Fruit fly (Drosophila melanogaster) whole organism, pupa: ENCODE results near the gene Atg4a.

ENCODE experiments used
- CG10348 ChIP-seq: fragments of 200-800 bp; sonication (Bioruptor generic); IDR thresholded peaks from 2 replicates; pipeline ENCODE4 v1.3.6; 2022; ENCODE audit warnings: missing biosample characterization, missing genetic modification characterization
- CG12605 ChIP-seq: fragments of 200-800 bp; sonication (Bioruptor generic); IDR thresholded peaks from 2 replicates; pipeline ENCODE4 v1.3.6; 2022; ENCODE audit warnings: missing biosample characterization, missing genetic modification characterization
- CG13204 ChIP-seq: fragments of 200-800 bp; sonication (Bioruptor generic); optimal IDR thresholded peaks from 2 replicates; lab custom pipeline; 2018; ENCODE audit warnings: missing biosample characterization, mild to moderate bottlenecking, missing genetic modification characterization, moderate library complexity
- CG14655 ChIP-seq: fragments of 200-800 bp; sonication (Bioruptor generic); optimal IDR thresholded peaks from 3 replicates; lab custom pipeline; 2017; ENCODE audit warnings: mild to moderate bottlenecking, missing biosample characterization, missing genetic modification reagents, missing genetic modification characterization
- CG15710 ChIP-seq: fragments of 200-800 bp; sonication (Bioruptor generic); optimal IDR thresholded peaks from 2 replicates; lab custom pipeline; 2018; ENCODE audit warnings: missing biosample characterization, mild to moderate bottlenecking, missing genetic modification characterization, moderate library complexity
- CG17806 ChIP-seq: fragments of 200-800 bp; sonication (Bioruptor generic); optimal IDR thresholded peaks from 2 replicates; lab custom pipeline; 2018; ENCODE audit warnings: missing biosample characterization, mild to moderate bottlenecking, missing genetic modification characterization, moderate library complexity
- CG32121 ChIP-seq: fragments of 200-800 bp; sonication (Bioruptor generic); IDR thresholded peaks from 2 replicates; pipeline ENCODE4 v1.3.6; 2022; ENCODE audit warnings: missing biosample characterization, missing genetic modification characterization
- CG34367 ChIP-seq: fragments of 200-800 bp; sonication (Bioruptor generic); optimal IDR thresholded peaks from 2 replicates; lab custom pipeline; 2018; ENCODE audit warnings: missing biosample characterization, mild to moderate bottlenecking, missing genetic modification characterization
- CG4496 ChIP-seq: fragments of 200-800 bp; sonication (Bioruptor generic); IDR thresholded peaks from 3 replicates; pipeline ENCODE4 v1.3.6; 2022; ENCODE audit warnings: missing biosample characterization, missing genetic modification characterization
- CG8159 ChIP-seq: fragments of 200-800 bp; sonication (Bioruptor generic); optimal IDR thresholded peaks from 3 replicates; lab custom pipeline; 2018; ENCODE audit warnings: missing biosample characterization, mild to moderate bottlenecking, missing genetic modification characterization, moderate library complexity
- CG8301 ChIP-seq: fragments of 200-800 bp; sonication (Bioruptor generic); optimal IDR thresholded peaks from 2 replicates; lab custom pipeline; 2018; ENCODE audit warnings: missing biosample characterization, mild to moderate bottlenecking, missing genetic modification characterization
- CG9948 ChIP-seq: fragments of 200-800 bp; sonication (Bioruptor generic); optimal IDR thresholded peaks from 2 replicates; lab custom pipeline; 2018; ENCODE audit warnings: missing biosample characterization, mild to moderate bottlenecking, missing genetic modification characterization, moderate library complexity
- D1 ChIP-seq: fragments of 200-800 bp; sonication (Bioruptor generic); optimal IDR thresholded peaks from 2 replicates; lab custom pipeline; 2018; ENCODE audit warnings: missing biosample characterization, mild to moderate bottlenecking, missing genetic modification characterization, moderate library complexity
- EcR ChIP-seq: fragments of 200-800 bp; sonication (Bioruptor generic); optimal IDR thresholded peaks from 3 replicates; lab custom pipeline; 2019; ENCODE audit warnings: missing biosample characterization, missing genetic modification characterization, mild to moderate bottlenecking, moderate library complexity, missing genetic modification reagents
- Ets98B ChIP-seq: fragments of 200-800 bp; sonication (Bioruptor generic); IDR thresholded peaks from 2 replicates; pipeline ENCODE4 v1.3.6; 2022; ENCODE audit warnings: missing biosample characterization, missing genetic modification characterization
- Pif1A ChIP-seq: fragments of 200-800 bp; sonication (Bioruptor generic); optimal IDR thresholded peaks from 3 replicates; lab custom pipeline; 2016; ENCODE audit warnings: missing biosample characterization, missing genetic modification characterization
- Pif1B ChIP-seq: fragments of 200-800 bp; sonication (Bioruptor generic); optimal IDR thresholded peaks from 3 replicates; lab custom pipeline; 2016; ENCODE audit warnings: missing biosample characterization, missing genetic modification characterization
- Snoo ChIP-seq: fragments of 200-800 bp; sonication (Bioruptor generic); optimal IDR thresholded peaks from 3 replicates; lab custom pipeline; 2017; ENCODE audit warnings: missing biosample characterization, mild to moderate bottlenecking, missing genetic modification characterization, inconsistent platforms
- fd96Ca ChIP-seq: fragments of 200-800 bp; sonication (Bioruptor generic); IDR thresholded peaks from 3 replicates; pipeline ENCODE4 v1.3.6; 2022; ENCODE audit warnings: missing biosample characterization, missing genetic modification characterization
- gl ChIP-seq: fragments of 200-800 bp; sonication (Bioruptor generic); optimal IDR thresholded peaks from 2 replicates; lab custom pipeline; 2018; ENCODE audit warnings: missing biosample characterization, mild to moderate bottlenecking, missing genetic modification characterization
- rn ChIP-seq: fragments of 200-800 bp; sonication (Bioruptor generic); IDR thresholded peaks from 2 replicates; pipeline ENCODE4 v1.3.6; 2022; ENCODE audit warnings: missing biosample characterization, missing genetic modification characterization

The Atg4a gene

dm6 chr2L:1074180-1074864 lies 6.4 kb upstream of the Atg4a start:
- TF ChIP-seq CG32121 (GFP tag; lab: Robert Waterston, UW) (peak; percentile 64; the same call in 1 of the 2 replicates), CG13204 (GFP tag; lab: Kevin White, UChicago) (peak; percentile 0), Pif1B (no peak), CG12605 (GFP tag; lab: Robert Waterston, UW) (peak; percentile 52; the same call in 1 of the 2 replicates), CG34367 (tag; lab: Kevin White, UChicago) (no peak), CG17806 (tag; lab: Kevin White, UChicago) (no peak), CG14655 (GFP tag; lab: Kevin White, UChicago) (peak; percentile 22), gl (tag; lab: Kevin White, UChicago) (no peak), CG10348 (GFP tag; lab: Robert Waterston, UW) (no peak), Ets98B (peak; percentile 47), CG4496 (peak; percentile 68; the same call in 2 of the 3 replicates), D1 (no peak), fd96Ca (GFP tag; lab: Robert Waterston, UW) (no peak), CG8159 (peak; percentile 10), CG8301 (tag; lab: Kevin White, UChicago) (peak; percentile 54), Pif1A (no peak), CG15710 (no peak), CG9948 (tag; lab: Kevin White, UChicago) (peak; percentile 12), EcR (no peak), Snoo (no peak), rn (GFP tag; lab: Robert Waterston, UW) (no peak)

DNA sequence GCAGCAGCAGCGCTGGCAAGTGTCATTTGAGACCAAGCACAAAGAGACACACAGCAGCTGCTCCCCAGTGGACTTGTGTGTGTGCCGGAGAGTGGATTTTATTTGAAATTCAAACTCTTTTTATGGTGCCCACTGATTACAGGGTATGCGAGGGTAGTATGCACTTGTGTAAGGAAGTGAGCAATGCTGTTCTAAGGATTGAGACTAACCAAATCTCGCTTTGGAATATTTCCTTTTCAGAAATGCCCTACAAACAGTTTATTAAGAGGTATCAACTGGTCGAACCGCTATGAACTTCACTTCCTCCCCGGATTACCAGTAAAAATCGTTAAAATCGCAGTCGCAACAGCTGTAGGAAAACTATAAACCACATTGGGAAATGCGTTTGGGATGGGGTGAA lies 5.0 kb upstream of the Atg4a start:
- TF ChIP-seq rn (GFP tag; lab: Robert Waterston, UW) (peak; percentile 67; the same call in 1 of the 2 replicates), CG8301 (tag; lab: Kevin White, UChicago) (peak; percentile 78), EcR (no peak), CG14655 (GFP tag; lab: Kevin White, UChicago) (no peak), CG10348 (GFP tag; lab: Robert Waterston, UW) (peak; percentile 78), CG12605 (GFP tag; lab: Robert Waterston, UW) (peak; percentile 62; the same call in 1 of the 2 replicates), Pif1B (no peak), Ets98B (peak; percentile 90), gl (tag; lab: Kevin White, UChicago) (no peak), CG9948 (tag; lab: Kevin White, UChicago) (peak; percentile 55), CG34367 (tag; lab: Kevin White, UChicago) (peak; percentile 26), CG8159 (peak; percentile 22), CG13204 (GFP tag; lab: Kevin White, UChicago) (no peak), CG4496 (peak; percentile 92), CG15710 (peak; percentile 55), Pif1A (no peak), D1 (no peak), CG17806 (tag; lab: Kevin White, UChicago) (peak; percentile 37), fd96Ca (GFP tag; lab: Robert Waterston, UW) (peak; percentile 91), Snoo (peak; percentile 22), CG32121 (GFP tag; lab: Robert Waterston, UW) (peak; percentile 85)

DNA sequence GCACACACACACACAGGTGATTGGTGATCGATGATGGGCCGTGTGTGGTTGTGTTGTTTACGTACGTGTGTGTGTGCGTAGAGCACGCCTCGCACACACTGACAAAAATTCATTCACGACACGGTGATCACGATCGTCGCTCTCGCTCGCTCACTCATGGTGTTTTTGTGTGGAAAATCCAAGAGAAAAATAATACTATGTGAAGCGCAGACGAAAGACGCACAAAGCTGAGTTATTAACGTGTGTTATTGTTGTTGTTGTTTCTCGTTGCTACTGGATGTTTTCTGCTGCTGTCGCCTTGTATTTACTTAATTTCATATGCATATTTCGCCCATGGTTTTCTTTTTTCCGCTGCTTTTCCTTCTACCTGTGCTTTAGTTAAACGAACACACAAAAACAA lies 3.7 kb upstream of the Atg4a start:
- 0 out of 3 replicates have a peak, but pooled peaks have one; percentile 26 for TF ChIP-seq CG4496
- TF ChIP-seq CG12605 (GFP tag; lab: Robert Waterston, UW): no peak

dm6 chr2L:1077469-1077993 lies 3.2 kb upstream of the Atg4a start, which contains the start of the genes S and ast:
S (minus strand) TSS chr2L:1077815.
ast (plus strand) TSS chr2L:1077948.
- TF ChIP-seq Pif1B (no peak), CG17806 (tag; lab: Kevin White, UChicago) (no peak), CG12605 (GFP tag; lab: Robert Waterston, UW) (peak; percentile 21; the same call in 1 of the 2 replicates), CG14655 (GFP tag; lab: Kevin White, UChicago) (no peak), CG13204 (GFP tag; lab: Kevin White, UChicago) (peak; percentile 18), gl (tag; lab: Kevin White, UChicago) (no peak), CG9948 (tag; lab: Kevin White, UChicago) (no peak), D1 (no peak), Snoo (peak; percentile 14), CG4496 (peak; percentile 33; the same call in 2 of the 3 replicates), CG8301 (tag; lab: Kevin White, UChicago) (no peak), rn (GFP tag; lab: Robert Waterston, UW) (no peak), CG34367 (tag; lab: Kevin White, UChicago) (peak; percentile 20), CG8159 (peak; percentile 23), CG10348 (GFP tag; lab: Robert Waterston, UW) (no peak), Pif1A (no peak), Ets98B (0 out of 2 replicates have a peak, but pooled peaks have one; percentile 33), fd96Ca (GFP tag; lab: Robert Waterston, UW) (no peak), CG15710 (no peak), EcR (peak; percentile 10), CG32121 (GFP tag; lab: Robert Waterston, UW) (peak; percentile 36; the same call in 1 of the 2 replicates)

- TF ChIP-seq CG17806 (tag; lab: Kevin White, UChicago) (no peak), CG13204 (GFP tag; lab: Kevin White, UChicago) (peak; percentile 14)
Observed at dm6 chr2L:1082668-1083067, 2.0 kb downstream of the Atg4a start.
